Worm (Caenorhabditis elegans) whole organism, L3 larva: ENCODE measurements around the gene skr-21.

Source experiments
- aly-2 ChIP-seq: fragments of 150-350 bp; optimal IDR thresholded peaks from 2 replicates; lab custom pipeline; 2014; ENCODE audit warnings: missing biosample characterization, missing genetic modification characterization
- egl-5 ChIP-seq: fragments of 150-350 bp; optimal IDR thresholded peaks from 2 replicates; lab custom pipeline; 2017; ENCODE audit warnings: missing biosample characterization, missing genetic modification reagents, missing genetic modification characterization, inconsistent platforms
- elt-3 ChIP-seq, 3 experiments: fragments of 150-350 bp in 1 of 3; sonication (generic microtip) in 2 of 3; optimal IDR thresholded peaks; 2 replicates in 2 of 3; 4 replicates in 1 of 3; lab custom pipeline; 2014 to 2017; ENCODE audit warnings: missing biosample characterization in 3 of 3, missing genetic modification characterization in 3 of 3
- pqm-1 ChIP-seq: fragments of 150-350 bp; optimal IDR thresholded peaks from 2 replicates; lab custom pipeline; 2017; ENCODE audit warnings: missing biosample characterization, missing genetic modification characterization, inconsistent platforms
- zag-1 ChIP-seq: fragments of 150-350 bp; optimal IDR thresholded peaks from 2 replicates; lab custom pipeline; 2014; ENCODE audit warnings: missing biosample characterization, missing genetic modification characterization

ce11 chrX:13217940-13218339 lies 8.5 kb downstream of the skr-21 start:
- TF ChIP-seq aly-2 (tag; lab: Kevin White, UChicago) = no peak
- TF ChIP-seq zag-1 = no peak
- TF ChIP-seq elt-3 (tag; optimal IDR thresholded peaks at IDR 0.05; lab: Kevin White, UChicago) = no peak
- no peak for TF ChIP-seq egl-5 (tag; lab: Kevin White, UChicago)
- no peak for TF ChIP-seq pqm-1 (tag; lab: Kevin White, UChicago)
